Fruit fly (Drosophila melanogaster) whole organism, embryonic: ENCODE results near the gene CG1638.

Experiments
- Blimp-1 ChIP-seq: fragments of 200-800 bp; sonication (Bioruptor generic); optimal IDR thresholded peaks from 3 replicates; lab custom pipeline; 2018; ENCODE audit warnings: missing biosample characterization, missing genetic modification characterization, mild to moderate bottlenecking, moderate library complexity, missing genetic modification reagents
- CG14441 ChIP-seq: fragments of 200-800 bp; sonication (Bioruptor generic); IDR thresholded peaks from 2 replicates; pipeline ENCODE4 v1.3.6; 2022; ENCODE audit warnings: missing biosample characterization, missing genetic modification characterization
- CG9727 ChIP-seq: fragments of 200-800 bp; sonication (Bioruptor generic); optimal IDR thresholded peaks from 3 replicates; lab custom pipeline; 2017; ENCODE audit warnings: missing biosample characterization, mild to moderate bottlenecking, missing genetic modification characterization
- bigmax ChIP-seq: fragments of 200-800 bp; sonication (Bioruptor generic); optimal IDR thresholded peaks from 2 replicates; lab custom pipeline; 2018; ENCODE audit warnings: missing biosample characterization, mild to moderate bottlenecking, missing genetic modification characterization
- lmd ChIP-seq: fragments of 200-800 bp; sonication (Bioruptor generic); IDR thresholded peaks from 2 replicates; pipeline ENCODE4 v1.3.6; 2022; ENCODE audit warnings: missing biosample characterization, missing genetic modification characterization

DNA sequence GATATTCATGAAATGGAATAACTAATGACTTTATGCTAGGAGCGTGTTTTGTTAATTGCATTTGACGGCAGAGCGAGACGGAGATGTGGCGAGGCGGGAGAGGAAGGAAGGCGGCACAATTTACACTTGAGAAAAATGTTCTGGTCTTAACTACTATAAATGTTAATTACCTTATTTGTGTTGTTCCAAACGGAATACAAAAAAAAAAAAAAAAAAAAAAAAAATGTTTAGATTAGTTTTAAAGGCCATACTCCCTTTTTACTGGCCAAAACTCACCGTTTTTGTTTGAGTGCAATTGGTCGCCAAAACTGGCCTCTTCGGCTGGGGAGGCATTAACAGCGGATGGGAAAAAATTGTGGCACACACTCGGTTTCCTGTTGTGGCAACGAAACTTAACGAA lies 36.8 kb downstream of the CG1638 start:
- TF ChIP-seq CG9727 (no peak), Blimp-1 (GFP tag; lab: Kevin White, UChicago) (no peak), CG14441 (GFP tag; lab: Robert Waterston, UW) (no peak), lmd (GFP tag; lab: Robert Waterston, UW) (peak; percentile 45), bigmax (GFP tag; lab: Kevin White, UChicago) (no peak)
